Worm (Caenorhabditis elegans): ENCODE results near the gene Y116A8A.4.

Gene Y116A8A.4

ce11 chrIV:16867223-16867622 lies 44.6 kb downstream of the Y116A8A.4 start, which contains the start of gene T06A10.107:
T06A10.107 (plus strand) TSS chrIV:16867523.
- TF ChIP-seq nhr-10 (tag; optimal IDR thresholded peaks at IDR 0.05) (no peak), nhr-25 (tag; optimal IDR thresholded peaks at IDR 0.05) (no peak), R02D3.7 (tag; optimal IDR thresholded peaks at IDR 0.05) (no peak), lin-11 (tag; optimal IDR thresholded peaks at IDR 0.05) (no peak), alr-1 (tag; optimal IDR thresholded peaks at IDR 0.05) (no peak), nhr-6 (tag; optimal IDR thresholded peaks at IDR 0.05) (no peak), nhr-237 (tag; optimal IDR thresholded peaks at IDR 0.05) (no peak), lsy-2 (tag; optimal IDR thresholded peaks at IDR 0.05) (no peak), ZK546.5 (tag; optimal IDR thresholded peaks at IDR 0.05) (no peak), nhr-21 (tag; optimal IDR thresholded peaks at IDR 0.05) (no peak), mab-5 (tag; optimal IDR thresholded peaks at IDR 0.05) (no peak), unc-39 (tag; optimal IDR thresholded peaks at IDR 0.05) (no peak), nhr-129 (tag; optimal IDR thresholded peaks at IDR 0.05) (no peak), nhr-12 (tag; optimal IDR thresholded peaks at IDR 0.05) (no peak), ztf-4 (tag; optimal IDR thresholded peaks at IDR 0.05) (no peak), dmd-4 (tag; optimal IDR thresholded peaks at IDR 0.05) (no peak), gmeb-1 (tag; optimal IDR thresholded peaks at IDR 0.05) (no peak)

- no peak for TF ChIP-seq ztf-11 (tag; optimal IDR thresholded peaks at IDR 0.05)
- no peak for TF ChIP-seq unc-39 (tag; optimal IDR thresholded peaks at IDR 0.05)
Measured at ce11 chrIV:16868900-16869299, 46.3 kb downstream of the Y116A8A.4 start, which contains the start of gene T06A10.106. T06A10.106 (minus strand) TSS chrIV:16869000.

All from whole organism, L2 larva.